Worm (Caenorhabditis elegans) whole organism, young adult: ENCODE results near the gene pqn-82.

Source experiments
- cebp-1 ChIP-seq, 2 experiments: fragments of 200-800 bp in 1 of 2; sonication (Bioruptor generic) in 1 of 2; sonication (generic microtip) in 1 of 2; IDR thresholded peaks in 1 of 2; optimal IDR thresholded peaks in 1 of 2; 2 replicates each; pipeline versions ENCODE4 v1.3.6 to Lab custom; 2017 to 2022; ENCODE audit warnings: missing compliant biosample characterization in 2 of 2, missing genetic modification characterization in 2 of 2, mild to moderate bottlenecking in 1 of 2, missing genetic modification reagents in 1 of 2, moderate library complexity in 1 of 2
- ets-4 ChIP-seq: fragments of 200-800 bp; sonication (Bioruptor generic); optimal IDR thresholded peaks from 2 replicates; lab custom pipeline; 2018; ENCODE audit warnings: mild to moderate bottlenecking, missing genetic modification characterization, missing compliant biosample characterization
- somi-1 ChIP-seq: fragments of 200-800 bp; sonication (Bioruptor generic); optimal IDR thresholded peaks from 2 replicates; lab custom pipeline; 2018; ENCODE audit warnings: mild to moderate bottlenecking, missing genetic modification characterization, missing compliant biosample characterization

DNA sequence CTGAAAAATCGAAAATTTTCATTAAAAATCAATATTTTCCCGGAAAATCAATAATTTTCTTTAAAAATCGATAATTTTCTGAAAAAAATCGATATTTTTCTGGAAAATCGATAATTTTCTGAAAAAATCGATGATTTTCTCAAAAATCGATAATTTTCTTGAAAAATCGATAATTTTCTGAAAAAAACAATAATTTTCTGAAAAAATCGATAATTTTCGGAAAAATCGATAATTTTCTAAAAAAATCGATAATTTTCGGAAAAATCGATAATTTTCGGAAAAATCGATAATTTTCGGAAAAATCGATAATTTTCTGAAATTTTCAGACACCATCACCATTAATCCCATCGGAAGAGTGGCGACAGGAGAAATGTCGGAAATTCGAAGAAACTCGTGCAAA lies 30.1 kb downstream of the pqn-82 start:
- no peak for TF ChIP-seq somi-1
- no peak for TF ChIP-seq ets-4
- TF ChIP-seq cebp-1 (GFP tag; IDR thresholded peaks at IDR 0.05; lab: Robert Waterston, UW) = no peak
- TF ChIP-seq cebp-1 (tag; optimal IDR thresholded peaks at IDR 0.05; lab: Kevin White, UChicago) = no peak
